Fruit fly (Drosophila melanogaster) ovary, adult (tissue): ENCODE results near the gene CG14545.

Experiments
- CG17801 ChIP-seq: fragments of 200-800 bp; optimal IDR thresholded peaks from 2 replicates; lab custom pipeline; 2019; ENCODE audit warnings: missing biosample characterization, mild to moderate bottlenecking, missing genetic modification characterization, moderate library complexity; ENCODE audit not compliant: partially characterized antibody

Gene CG14545

DNA sequence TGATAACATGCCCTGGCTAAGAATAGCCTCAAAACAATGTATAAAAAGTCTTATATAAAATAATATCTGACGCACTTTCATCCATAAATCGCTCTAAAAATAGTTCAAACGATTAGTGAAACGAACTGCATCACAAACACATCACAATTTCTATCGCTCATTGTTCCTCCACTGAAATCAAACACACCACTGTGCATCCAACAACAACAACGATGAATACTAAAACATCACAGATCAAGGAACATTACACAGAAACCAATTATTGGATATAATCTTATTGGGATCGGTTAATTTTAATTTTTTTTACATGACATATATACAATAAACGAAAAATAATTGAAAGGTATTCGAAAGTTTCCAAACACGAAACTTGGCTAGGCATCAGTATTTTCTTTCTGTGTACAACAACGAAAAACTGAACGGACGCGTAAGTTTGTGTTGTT is 28.3 kb upstream of the CG14545 start:
- no peak for TF ChIP-seq CG17801 (GFP tag; lab: Kevin White, UChicago)

DNA sequence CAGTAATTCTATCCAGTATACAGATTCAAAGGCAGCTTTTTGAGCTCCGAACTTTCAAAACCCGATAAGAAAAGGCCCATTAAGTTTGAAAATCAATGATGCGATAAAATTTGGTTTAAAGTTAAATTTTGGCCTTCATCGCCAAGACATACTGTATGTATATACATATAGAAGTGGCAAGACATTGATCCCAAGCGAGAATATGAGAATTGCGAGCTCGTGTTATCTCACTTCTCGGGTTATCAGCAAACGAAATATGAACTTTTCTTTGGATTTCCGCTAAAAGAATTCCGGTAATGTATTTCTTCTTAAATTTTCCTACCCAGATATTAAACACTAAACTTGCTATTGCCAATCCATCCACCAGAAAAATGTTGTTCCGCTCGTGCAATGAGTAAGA is 26.0 kb upstream of the CG14545 start:
- TF ChIP-seq CG17801 (GFP tag; lab: Kevin White, UChicago), result no peak

DNA sequence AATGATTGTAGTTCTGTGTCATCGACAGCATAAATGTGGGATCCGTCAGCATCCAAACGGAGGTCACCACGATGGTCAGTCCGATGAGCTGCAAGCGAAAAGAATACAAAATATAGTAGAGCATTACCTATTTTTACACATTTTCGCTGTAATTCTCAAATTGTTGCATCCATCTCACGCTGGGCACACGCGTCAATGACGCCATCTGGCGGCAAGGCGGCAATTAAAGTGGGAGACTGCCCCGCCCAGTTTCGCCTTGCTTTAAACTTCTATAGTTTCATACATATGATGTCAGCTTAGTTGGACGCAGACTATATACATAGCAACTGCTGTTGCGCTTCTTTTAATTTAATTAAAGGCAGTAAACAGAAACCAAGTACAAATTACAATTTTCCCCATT is 25.5 kb upstream of the CG14545 start:
- TF ChIP-seq CG17801 (GFP tag; lab: Kevin White, UChicago), result no peak

DNA sequence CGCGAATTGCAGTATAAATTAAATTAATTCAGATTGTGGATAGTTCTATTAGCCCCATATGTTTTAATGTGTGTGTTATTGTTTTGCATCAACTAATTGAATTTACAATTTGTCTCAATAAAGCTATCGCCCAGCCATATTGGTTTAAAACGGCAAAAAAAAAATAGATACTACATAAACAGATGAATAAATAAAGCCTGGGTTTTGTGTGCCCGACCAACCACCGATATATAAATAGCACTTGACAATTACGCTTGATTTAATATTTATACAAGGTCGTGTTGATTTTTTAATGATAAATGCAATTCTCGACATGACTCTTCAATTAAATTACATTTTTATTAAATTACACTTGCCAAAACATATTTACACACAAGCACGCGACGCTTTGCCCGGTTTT is 19.3 kb upstream of the CG14545 start:
- TF ChIP-seq CG17801 (GFP tag; lab: Kevin White, UChicago), result no peak

DNA sequence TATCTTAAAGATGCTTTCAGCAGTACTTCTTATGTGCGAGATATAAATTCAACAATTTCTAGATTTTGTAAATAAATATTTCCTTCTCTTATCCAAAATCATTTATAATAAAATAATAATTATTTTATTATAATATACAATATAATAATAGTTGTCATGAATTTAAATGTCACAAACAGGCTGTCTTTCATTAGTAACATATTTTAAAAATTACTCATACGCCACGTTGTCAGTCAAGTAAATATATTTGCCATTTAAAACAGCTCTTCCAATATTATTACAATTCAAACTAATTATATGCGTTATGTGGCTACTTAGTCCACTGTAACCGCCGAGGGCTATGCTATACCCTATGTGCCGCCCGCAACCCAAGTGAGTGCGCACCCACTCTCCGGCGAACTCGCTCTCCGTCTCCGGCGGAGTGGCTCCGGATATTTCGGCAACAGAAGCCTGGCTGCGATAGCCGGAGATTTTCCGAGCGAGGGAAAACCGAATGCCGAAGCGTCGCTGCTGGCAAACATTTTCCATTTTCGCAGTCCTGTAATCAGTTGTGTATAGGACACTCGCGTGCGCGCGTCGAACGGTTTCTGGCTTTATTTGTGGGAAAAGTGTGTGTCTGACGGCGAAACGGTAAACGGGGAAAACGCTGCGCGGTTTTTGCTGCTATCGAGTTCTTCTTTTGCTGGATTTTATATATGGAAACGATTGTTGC is 4.7 kb upstream of the CG14545 start, which contains the start of gene CG5890:
CG5890 (plus strand) TSS at position 561 of the 712 bp plus-strand sequence.
- TF ChIP-seq CG17801 (GFP tag; lab: Kevin White, UChicago), result no peak

DNA sequence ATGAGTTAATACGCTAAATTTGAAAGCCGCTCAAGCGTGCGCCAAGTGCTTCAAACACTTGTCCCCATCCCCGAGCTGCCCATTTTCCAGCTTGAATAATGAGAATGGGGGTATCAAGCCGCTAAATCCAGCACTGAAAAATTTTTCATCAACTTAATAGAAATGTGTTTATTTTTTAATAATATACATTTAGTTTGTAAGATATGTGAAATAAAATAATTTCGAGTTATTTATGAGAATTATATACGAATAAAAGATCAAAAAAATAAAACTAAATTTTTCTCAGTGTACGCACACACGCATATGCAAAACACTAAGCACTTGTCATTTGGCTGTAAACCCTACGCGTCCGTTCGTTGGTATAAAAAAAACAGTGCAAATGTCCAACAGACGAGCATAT is 3.7 kb upstream of the CG14545 start:
- TF ChIP-seq CG17801 (GFP tag; lab: Kevin White, UChicago), result no peak

DNA sequence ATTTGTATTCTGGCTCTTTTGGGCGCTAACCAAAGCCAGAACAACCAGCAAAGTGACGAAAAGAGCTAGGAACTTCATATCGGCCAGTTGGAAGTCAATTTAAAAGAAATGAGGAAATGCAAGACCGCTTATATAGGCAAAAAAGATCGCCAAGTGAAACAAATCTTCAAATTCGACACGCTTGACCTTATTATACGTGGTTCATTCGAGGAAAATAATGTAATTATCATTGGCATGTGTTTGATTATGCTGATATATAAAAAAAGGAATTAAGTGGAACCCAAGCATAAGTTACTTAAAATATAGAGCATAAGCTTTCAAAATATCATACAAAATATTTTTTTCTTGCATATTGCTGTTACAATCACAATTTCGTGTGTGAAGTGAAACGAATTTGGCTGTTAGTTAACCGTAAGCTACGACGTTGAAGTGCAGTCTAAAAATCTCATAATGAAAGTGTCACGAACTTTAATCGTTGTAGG is 19.3 kb downstream of the CG14545 start, which contains the start of the genes Mst57Da and alpha4GT2:
Mst57Da (minus strand) TSS at position 101 of the 482 bp plus-strand sequence.
alpha4GT2 (plus strand) TSS at position 432 of the 482 bp plus-strand sequence.
- no peak for TF ChIP-seq CG17801 (GFP tag; lab: Kevin White, UChicago)

DNA sequence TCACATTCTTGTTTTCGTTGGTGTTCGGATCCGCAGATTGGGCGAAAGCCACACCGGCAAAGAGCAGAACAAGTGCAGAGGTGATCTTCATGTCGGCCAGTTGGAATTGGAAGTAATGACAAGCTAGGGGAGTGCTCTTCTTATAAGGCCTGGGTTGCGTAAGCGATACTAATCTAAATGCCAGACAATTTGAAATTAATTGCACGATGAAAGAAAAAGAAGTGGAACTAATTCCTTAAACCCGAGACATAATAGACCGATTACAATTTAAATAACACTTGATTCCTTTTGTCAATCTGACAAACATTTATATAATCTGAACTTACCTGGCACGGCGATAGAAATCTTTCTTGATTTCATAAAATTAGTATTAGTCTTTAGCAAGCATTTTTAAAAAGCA is 20.3 kb downstream of the CG14545 start, which contains the start of gene Mst57Db:
Mst57Db (minus strand) TSS at position 101 of the 400 bp plus-strand sequence.
- TF ChIP-seq CG17801 (GFP tag; lab: Kevin White, UChicago), result no peak

DNA sequence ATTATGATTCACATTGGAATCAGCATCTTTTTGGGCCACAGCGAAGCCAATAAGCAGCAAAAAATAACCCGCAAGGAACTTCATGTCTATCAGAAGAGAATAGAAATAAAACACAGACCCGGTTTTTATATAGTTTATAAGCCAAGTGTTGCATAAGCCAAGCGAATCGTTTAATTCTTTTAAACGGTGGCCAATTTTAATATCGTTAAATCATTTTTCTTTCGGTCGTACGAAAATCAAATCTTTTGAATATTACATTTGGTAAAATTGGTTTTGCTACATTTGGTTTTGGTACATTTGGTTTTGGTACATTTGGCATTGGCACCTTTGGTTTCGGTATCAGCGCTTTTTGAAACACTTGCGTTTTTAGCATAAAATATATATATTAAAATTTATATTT is 21.0 kb downstream of the CG14545 start, which contains the start of gene Sfp96F:
Sfp96F (minus strand) TSS at position 101 of the 400 bp plus-strand sequence.
- no peak for TF ChIP-seq CG17801 (GFP tag; lab: Kevin White, UChicago)

DNA sequence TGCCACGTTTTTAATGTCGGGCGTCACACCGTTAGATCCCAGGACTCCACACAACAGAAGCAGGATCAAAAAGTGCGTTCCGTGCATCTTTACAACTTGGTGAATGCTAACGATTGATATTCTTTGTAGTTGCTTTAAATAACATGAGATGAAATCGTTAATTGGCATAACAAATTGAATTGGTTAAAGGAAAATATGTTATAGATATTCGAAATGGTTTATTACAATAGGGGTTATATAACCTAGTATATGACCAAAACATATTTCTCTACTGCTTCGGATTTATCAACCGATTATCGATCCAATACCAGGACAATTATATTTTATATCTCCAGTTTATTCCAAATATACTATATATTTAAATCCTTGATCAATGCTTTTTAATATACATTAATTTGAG is 21.5 kb downstream of the CG14545 start, which contains the start of gene Mst57Dc:
Mst57Dc (minus strand) TSS at position 101 of the 400 bp plus-strand sequence.
- no peak for TF ChIP-seq CG17801 (GFP tag; lab: Kevin White, UChicago)

DNA sequence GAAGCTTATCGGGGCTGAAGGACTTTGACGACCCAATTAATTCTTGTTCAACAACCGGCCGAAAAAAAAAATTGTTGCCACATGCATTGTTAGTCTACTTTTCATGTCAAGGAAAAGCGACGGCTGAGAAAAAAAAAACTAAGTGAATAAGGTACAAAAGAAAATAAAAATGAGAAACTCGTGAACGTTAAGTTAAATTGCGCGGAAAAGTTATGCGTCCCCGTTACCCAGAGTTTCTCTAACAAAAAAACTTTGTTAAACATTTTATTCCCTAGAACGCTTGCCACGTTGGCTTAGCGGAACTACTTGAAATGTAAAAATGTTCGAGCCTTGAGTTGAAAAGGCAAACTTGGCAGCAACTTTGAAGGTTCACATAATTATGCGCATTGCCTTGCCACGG is 35.9 kb downstream of the CG14545 start, which contains the start of gene CG14354:
CG14354 (plus strand) TSS at position 301 of the 400 bp plus-strand sequence.
- no peak for TF ChIP-seq CG17801 (GFP tag; lab: Kevin White, UChicago)

DNA sequence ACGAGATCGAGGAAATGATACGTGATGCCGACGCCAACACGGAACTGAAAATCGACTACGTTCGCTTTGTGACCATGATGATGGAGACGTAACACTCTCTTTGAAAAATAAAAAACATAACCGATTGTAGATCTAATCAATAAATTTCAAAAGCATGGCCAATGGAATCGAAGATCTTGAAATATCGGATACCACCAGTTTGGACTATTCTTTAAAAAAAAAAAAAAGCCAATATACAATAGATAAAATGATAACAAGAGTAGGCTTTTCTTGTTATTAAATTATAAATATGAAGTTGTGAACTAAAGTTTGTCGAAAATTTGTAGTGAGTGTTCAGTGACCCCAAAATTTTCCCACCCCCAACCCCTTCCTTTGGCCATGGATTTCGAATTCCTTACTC is 39.5 kb downstream of the CG14545 start, which contains the start of the genes Acam and CG17770:
Acam (plus strand) TSS at position 301 of the 400 bp plus-strand sequence.
CG17770 (plus strand) TSS at position 301 of the 400 bp plus-strand sequence.
- TF ChIP-seq CG17801 (GFP tag; lab: Kevin White, UChicago), result no peak

DNA sequence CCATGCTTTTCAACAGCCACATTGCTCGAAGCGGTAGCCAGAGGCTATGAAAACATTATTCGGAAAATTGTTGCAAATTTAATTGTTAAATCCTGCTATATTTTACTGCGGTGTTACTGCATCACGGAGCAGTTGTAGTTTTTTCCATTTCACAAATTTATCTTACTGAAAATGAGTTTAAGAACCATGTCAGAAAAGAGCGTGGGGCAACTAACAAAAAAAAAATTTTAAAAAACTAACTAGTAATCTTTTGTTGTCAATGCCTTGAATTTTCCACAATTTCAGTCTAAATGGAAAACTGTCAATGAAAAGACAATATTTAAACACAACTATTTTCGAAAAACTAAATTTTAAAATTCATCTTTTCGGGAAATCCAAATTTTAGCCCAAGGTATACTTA is 40.3 kb downstream of the CG14545 start, which contains the start of gene CG5024:
CG5024 (plus strand) TSS at position 301 of the 400 bp plus-strand sequence.
- TF ChIP-seq CG17801 (GFP tag; lab: Kevin White, UChicago), result no peak

DNA sequence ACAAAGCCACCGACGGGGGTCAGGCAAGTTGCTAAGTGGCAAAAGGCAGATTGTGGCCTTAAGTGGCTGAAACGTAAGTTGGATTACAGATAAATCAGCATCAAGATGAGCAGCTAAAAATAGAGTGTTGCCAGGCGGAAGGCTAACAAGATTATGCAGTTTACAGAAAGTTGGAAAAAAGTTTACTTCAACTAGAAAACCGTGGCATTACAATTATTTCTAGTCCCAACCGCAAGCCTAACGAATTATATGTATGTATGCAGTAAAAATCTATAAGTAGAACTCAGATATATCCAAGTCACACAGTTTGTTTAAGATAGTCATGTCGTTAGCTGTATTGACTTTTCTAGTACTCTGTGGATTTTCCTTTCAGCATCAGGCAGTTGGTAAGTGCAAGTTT is 44.9 kb downstream of the CG14545 start, which contains the start of gene BG642167:
BG642167 (plus strand) TSS at position 301 of the 400 bp plus-strand sequence.
- TF ChIP-seq CG17801 (GFP tag; lab: Kevin White, UChicago), result no peak
